Fruit fly (Drosophila melanogaster): ENCODE data around the gene CG13895.

The CG13895 gene

DNA sequence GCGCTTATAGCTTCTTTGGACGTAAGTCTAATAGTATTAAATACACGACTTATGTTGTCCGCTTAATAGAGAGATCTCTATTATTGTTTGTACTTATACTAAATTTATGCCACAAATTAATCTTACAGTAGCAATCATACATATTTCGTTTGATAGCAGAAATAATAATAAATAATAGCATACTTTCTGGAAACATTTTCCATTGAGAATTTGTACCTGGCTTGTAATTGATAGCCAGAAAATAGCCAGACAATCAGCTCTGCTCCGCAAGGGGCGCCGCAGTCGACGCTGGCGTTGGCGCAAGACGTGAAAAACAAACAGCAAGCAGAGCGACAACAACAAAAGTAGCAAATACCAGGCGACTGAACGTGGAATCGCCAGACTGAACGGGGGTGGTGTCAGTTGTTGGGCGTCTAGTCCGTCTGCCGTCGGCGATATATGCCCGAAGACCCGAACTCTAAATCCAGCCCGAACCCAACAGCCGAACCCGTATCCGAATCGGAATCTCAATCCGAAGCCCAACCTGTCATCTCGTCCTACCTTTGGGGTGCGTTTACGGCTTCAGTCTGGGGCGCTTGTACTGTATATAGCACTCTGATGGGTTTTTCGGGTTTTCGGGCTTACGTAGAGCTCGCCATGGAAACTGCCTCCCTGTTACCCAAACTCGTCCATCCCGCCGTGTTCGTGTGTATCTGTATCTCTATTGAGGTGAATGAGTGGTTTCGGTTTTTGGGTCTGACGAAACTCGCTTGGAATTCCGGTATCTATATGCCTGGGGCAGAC is 8.4 kb downstream of the CG13895 start (continued):
- no peak for TF ChIP-seq emc (GFP tag; optimal IDR thresholded peaks at IDR 0.05)
- peak; percentile 63 for TF ChIP-seq CG2120 (GFP tag; optimal IDR thresholded peaks at IDR 0.05)
- TF ChIP-seq dm (GFP tag; optimal IDR thresholded peaks at IDR 0.05): no peak
- TF ChIP-seq abd-A (tag; optimal IDR thresholded peaks at IDR 0.05): no peak
- peak; percentile 97 for TF ChIP-seq CG10209 (GFP tag; optimal IDR thresholded peaks at IDR 0.05)
- no peak for TF ChIP-seq mld (GFP tag; IDR thresholded peaks at IDR 0.05; ENCODE audit: partially characterized antibody)
- TF ChIP-seq Abd-B (GFP tag; optimal IDR thresholded peaks at IDR 0.05): peak; percentile 43
- peak; percentile 25 for TF ChIP-seq CG15601 (tag; optimal IDR thresholded peaks at IDR 0.05)
- TF ChIP-seq kay (GFP tag; optimal IDR thresholded peaks at IDR 0.05): no peak
- no peak for TF ChIP-seq Ada2b (GFP tag; IDR thresholded peaks at IDR 0.05)
- no peak for TF ChIP-seq NFAT (GFP tag; IDR thresholded peaks at IDR 0.05)
- no peak for TF ChIP-seq CG2199 (GFP tag; IDR thresholded peaks at IDR 0.05)
- TF ChIP-seq nerfin-2 (GFP tag; IDR thresholded peaks at IDR 0.05; ENCODE audit: partially characterized antibody): no peak
- no peak for TF ChIP-seq H2.0 (GFP tag; IDR thresholded peaks at IDR 0.05)
- TF ChIP-seq CG9876 (GFP tag; optimal IDR thresholded peaks at IDR 0.05): no peak
- no peak for TF ChIP-seq CG3163 (GFP tag; optimal IDR thresholded peaks at IDR 0.05)
- TF ChIP-seq hkb (optimal IDR thresholded peaks at IDR 0.05): peak; percentile 44
- no peak for TF ChIP-seq hkb (GFP tag; IDR thresholded peaks at IDR 0.05)
- TF ChIP-seq al (GFP tag; IDR thresholded peaks at IDR 0.05): no peak
- TF ChIP-seq CG4854 (GFP tag; optimal IDR thresholded peaks at IDR 0.05): no peak
- peak; percentile 66 for TF ChIP-seq CG30403 (GFP tag; optimal IDR thresholded peaks at IDR 0.05)
- peak; percentile 47 for TF ChIP-seq CG11504 (tag; optimal IDR thresholded peaks at IDR 0.05)
- TF ChIP-seq run (tag; optimal IDR thresholded peaks at IDR 0.05): no peak
- TF ChIP-seq CG3995 (GFP tag; optimal IDR thresholded peaks at IDR 0.05): no peak
- peak; percentile 3 for TF ChIP-seq pum (GFP tag; optimal IDR thresholded peaks at IDR 0.05)
- no peak for TF ChIP-seq CG11085 (GFP tag; IDR thresholded peaks at IDR 0.05)
- TF ChIP-seq org-1 (GFP tag; optimal IDR thresholded peaks at IDR 0.05): no peak
- no peak for TF ChIP-seq Elba2 (GFP tag; optimal IDR thresholded peaks at IDR 0.05)
- peak; percentile 5 for TF ChIP-seq ind (GFP tag; optimal IDR thresholded peaks at IDR 0.05)
- no peak for TF ChIP-seq cwo (GFP tag; optimal IDR thresholded peaks at IDR 0.05)
- TF ChIP-seq CG9817 (tag; optimal IDR thresholded peaks at IDR 0.05): peak; percentile 31
- TF ChIP-seq aop (GFP tag; IDR thresholded peaks at IDR 0.05): no peak
- no peak for TF ChIP-seq Blimp-1 (GFP tag; optimal IDR thresholded peaks at IDR 0.05)
- no peak for TF ChIP-seq HmgZ (tag; optimal IDR thresholded peaks at IDR 0.05)
- no peak for TF ChIP-seq gsb-n (tag; optimal IDR thresholded peaks at IDR 0.05)
- no peak for TF ChIP-seq Mrtf (GFP tag; IDR thresholded peaks at IDR 0.05)
- TF ChIP-seq Fer1 (GFP tag; optimal IDR thresholded peaks at IDR 0.05): peak; percentile 24
- TF ChIP-seq CG17385 (GFP tag; optimal IDR thresholded peaks at IDR 0.05): peak; percentile 35
- no peak for TF ChIP-seq GATAe (GFP tag; conservative IDR thresholded peaks at IDR 0.05)
- TF ChIP-seq bigmax (GFP tag; optimal IDR thresholded peaks at IDR 0.05): no peak
- TF ChIP-seq D (optimal IDR thresholded peaks at IDR 0.05): no peak
- peak; percentile 46 for TF ChIP-seq D (GFP tag; optimal IDR thresholded peaks at IDR 0.05)
- peak; percentile 25 for TF ChIP-seq CG18476 (GFP tag; optimal IDR thresholded peaks at IDR 0.05)
- peak; percentile 81 for TF ChIP-seq Med (GFP tag)
- peak; percentile 34 for TF ChIP-seq Xbp1 (GFP tag; optimal IDR thresholded peaks at IDR 0.05)
- TF ChIP-seq kah (GFP tag; optimal IDR thresholded peaks at IDR 0.05): no peak
- TF ChIP-seq usp (GFP tag; optimal IDR thresholded peaks at IDR 0.05): no peak
- peak; percentile 96 for TF ChIP-seq pros (GFP tag; optimal IDR thresholded peaks at IDR 0.05)
- no peak for TF ChIP-seq vvl (GFP tag; IDR thresholded peaks at IDR 0.05)
- TF ChIP-seq CG14965 (GFP tag; optimal IDR thresholded peaks at IDR 0.05; ENCODE audit: borderline replicate concordance): no peak
- no peak for TF ChIP-seq CG6272 (GFP tag; IDR thresholded peaks at IDR 0.05)

All from whole organism, embryonic.